Worm (Caenorhabditis elegans): ENCODE data around the gene hlh-28.

ce11 chrX:17515207-17515902 is 35.5 kb upstream of the hlh-28 start:
- TF ChIP-seq lin-39 (tag; optimal IDR thresholded peaks at IDR 0.05) (no peak), skn-1 (tag; optimal IDR thresholded peaks at IDR 0.05) (no peak), saeg-2 (GFP tag; IDR thresholded peaks at IDR 0.05) (no peak), nhr-237 (tag; optimal IDR thresholded peaks at IDR 0.05) (no peak), fos-1 (tag; optimal IDR thresholded peaks at IDR 0.05) (no peak), daf-19 (GFP tag; conservative IDR thresholded peaks at IDR 0.05) (no peak), duxl-1 (tag; optimal IDR thresholded peaks at IDR 0.05; ENCODE audit: poor library complexity) (no peak), T20F7.1 (GFP tag; optimal IDR thresholded peaks at IDR 0.05) (no peak), pha-4 (GFP tag; IDR thresholded peaks at IDR 0.05) (no peak), pha-4 (tag; optimal IDR thresholded peaks at IDR 0.05) (no peak), nhr-102 (tag; optimal IDR thresholded peaks at IDR 0.05) (no peak), daf-16 (GFP tag; optimal IDR thresholded peaks at IDR 0.05) (no peak), daf-16 (tag; optimal IDR thresholded peaks at IDR 0.05) (no peak)
